Fruit fly (Drosophila melanogaster) whole organism, larva: Measurements from ENCODE around the gene Nin.

Source experiments
- noc ChIP-seq: fragments of 200-800 bp; sonication (Bioruptor generic); optimal IDR thresholded peaks from 3 replicates; lab custom pipeline; 2019; ENCODE audit warnings: missing biosample characterization, mild to moderate bottlenecking, missing genetic modification characterization, moderate library complexity

Nin gene

dm6 chr2L:5239433-5240278, 38.7 kb downstream of the Nin start:
- TF ChIP-seq noc, result no peak

- TF ChIP-seq noc, result no peak
Measured at dm6 chr2L:5238567-5238925, 39.8 kb downstream of the Nin start.

DNA sequence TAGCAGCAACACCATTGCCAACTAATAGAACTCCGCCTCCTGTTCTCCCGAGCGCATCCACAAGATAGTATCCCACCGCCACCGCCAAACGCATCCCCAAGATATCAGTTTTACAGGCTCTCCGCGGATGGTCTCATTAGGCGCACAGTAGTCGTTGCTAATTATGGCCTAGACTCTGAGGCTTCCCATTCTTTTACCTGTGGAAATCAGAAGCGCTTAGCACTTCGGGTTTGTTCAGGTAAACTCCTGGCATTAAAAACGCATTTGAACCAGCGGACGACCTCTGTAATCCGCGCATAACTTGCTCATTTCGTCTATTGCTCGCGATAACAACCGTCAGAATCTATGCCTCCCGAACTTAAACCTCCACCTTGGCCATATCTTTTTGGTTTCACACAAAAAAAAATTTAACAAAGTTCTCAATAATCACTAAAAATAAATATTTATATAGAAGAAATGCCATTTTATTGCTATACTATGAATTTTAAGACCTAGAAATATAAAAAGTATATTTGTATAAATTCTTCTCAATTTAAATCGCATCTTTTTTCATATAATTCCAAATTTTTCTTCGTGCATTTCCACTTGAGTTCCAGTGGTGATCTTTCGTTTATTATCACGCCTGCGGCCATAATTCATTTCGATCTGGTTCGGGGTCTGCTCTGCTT, 40.3 kb downstream of the Nin start:
- peak; percentile 35 for TF ChIP-seq noc

- TF ChIP-seq noc, result peak; percentile 13
Measured at dm6 chr2L:5237175-5237753, 41.1 kb downstream of the Nin start.

DNA sequence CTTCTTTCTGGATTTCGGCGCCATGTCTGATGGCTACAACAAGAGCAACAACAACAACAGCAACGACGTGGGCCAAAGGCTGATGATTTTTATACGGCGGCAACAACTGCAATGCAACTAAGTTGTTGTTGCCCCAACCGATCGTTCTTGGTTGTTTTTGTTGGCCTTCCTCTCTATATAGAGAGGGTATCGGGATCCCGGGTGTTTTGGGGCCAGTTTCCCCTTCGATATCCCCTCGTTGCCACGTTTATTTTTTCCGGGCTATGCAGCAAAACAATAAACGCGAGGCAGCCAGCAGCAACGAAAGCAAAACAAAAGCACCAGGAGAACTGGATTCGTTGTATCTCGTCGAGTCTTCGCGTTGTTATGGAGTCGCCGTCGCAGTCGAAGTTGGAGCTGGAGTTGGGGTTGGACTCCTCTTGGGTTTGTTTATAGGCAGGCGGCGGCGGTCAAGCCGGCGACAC, 42.0 kb downstream of the Nin start:
- TF ChIP-seq noc, result no peak

DNA sequence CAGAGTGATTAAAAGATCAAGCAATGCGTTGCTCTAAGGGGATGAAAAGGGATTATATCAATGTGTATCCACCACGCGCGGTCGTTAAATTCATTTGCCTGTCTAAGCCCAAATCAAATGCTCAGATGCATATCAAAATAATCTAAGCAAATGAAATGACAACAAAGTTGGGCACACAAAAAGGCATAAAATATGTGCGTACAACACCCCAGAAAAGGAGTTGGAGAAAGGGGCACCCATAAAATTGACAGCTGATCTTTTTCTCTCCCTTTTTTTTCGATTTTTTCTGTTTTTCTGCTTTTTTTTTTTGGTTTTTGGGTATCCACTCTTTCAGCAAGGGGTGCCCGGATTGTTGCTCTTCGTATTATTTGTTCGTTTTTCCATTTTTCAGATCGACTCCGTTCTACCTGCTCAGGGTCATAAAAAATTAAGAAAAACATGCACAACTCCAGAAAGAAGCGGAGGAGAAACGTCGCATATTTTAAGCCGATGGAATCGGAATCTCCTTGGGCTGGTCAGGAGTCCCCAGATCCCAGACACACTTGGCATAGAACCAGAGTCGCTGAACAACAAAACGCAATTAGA, 43.5 kb downstream of the Nin start:
- TF ChIP-seq noc, result no peak

dm6 chr2L:5232967-5233909, 45.1 kb downstream of the Nin start:
- peak; percentile 95 for TF ChIP-seq noc

dm6 chr2L:5232175-5232574, 46.2 kb downstream of the Nin start:
- TF ChIP-seq noc, result no peak

DNA sequence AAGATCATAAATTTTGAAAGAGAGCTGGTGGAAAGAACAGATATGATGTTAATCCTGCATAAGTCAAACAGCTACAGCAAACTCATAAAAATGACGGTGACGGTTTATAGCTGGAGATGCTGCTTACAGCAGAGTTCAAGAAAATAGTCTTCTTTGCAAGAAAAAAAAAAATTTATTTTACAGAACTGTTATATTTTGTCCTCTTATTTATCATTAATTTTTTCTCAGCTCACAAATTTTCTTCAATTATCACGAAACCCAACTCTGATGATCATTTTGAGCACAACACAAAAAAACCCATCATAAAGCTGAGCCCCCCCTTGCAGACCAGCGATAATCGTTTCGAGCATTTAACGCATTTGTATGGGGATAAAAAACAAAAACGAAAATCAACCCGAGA, 46.9 kb downstream of the Nin start:
- TF ChIP-seq noc, result no peak

dm6 chr2L:5230772-5231171, 47.6 kb downstream of the Nin start:
- no peak for TF ChIP-seq noc

DNA sequence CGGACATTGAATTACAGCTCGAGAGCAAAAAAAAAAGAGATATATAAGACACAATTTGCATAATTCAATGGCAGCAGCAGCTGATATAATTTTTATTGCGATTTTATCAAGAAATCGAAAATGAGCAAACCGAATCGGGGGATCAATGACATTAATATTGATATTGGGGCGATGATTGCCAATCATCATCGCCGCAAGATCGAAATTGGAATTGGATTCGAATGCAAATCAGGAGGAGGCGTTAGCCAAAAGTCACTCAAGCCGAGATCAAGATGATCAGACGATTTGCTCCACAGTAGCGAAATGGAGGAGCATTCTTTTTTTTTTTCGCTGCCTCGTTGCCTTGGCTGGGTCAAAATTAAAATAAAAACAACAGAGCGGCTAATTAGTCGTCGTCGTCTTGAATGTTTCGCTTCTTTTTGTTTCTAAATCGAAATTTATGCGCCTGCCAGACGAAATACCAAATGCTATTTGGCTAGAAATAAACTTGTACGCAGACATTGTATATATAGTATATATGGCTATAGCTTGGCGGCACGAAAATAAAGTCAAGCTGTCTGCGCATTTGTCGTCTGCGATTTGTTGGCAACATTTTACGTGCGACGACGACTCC, 48.5 kb downstream of the Nin start:
- no peak for TF ChIP-seq noc

- no peak for TF ChIP-seq noc
Measured at dm6 chr2L:5229239-5229638, 49.1 kb downstream of the Nin start.

DNA sequence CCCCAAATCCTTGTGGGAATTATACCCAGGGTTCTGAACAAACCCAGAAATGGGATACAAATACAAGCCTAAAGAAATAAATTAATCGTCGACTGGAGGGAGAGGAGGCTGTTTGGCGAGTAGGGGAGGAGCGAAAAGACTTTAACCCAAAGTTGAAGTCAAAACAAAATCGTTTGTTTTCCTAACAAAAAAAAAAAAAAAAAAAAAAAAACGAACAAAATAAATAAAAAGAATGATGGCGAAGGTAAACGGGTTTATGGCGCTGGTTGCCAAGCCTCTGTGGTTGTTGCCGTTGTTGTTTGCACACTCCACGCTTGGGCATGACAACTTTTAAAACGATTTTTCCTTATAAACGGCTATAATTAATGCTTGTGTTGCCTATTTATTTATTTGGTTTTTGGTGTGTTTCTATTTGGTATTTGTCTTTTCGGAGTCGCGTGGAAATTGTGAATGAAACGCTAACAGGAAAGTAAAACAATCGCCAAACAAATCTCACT, 49.7 kb downstream of the Nin start:
- TF ChIP-seq noc, result no peak

DNA sequence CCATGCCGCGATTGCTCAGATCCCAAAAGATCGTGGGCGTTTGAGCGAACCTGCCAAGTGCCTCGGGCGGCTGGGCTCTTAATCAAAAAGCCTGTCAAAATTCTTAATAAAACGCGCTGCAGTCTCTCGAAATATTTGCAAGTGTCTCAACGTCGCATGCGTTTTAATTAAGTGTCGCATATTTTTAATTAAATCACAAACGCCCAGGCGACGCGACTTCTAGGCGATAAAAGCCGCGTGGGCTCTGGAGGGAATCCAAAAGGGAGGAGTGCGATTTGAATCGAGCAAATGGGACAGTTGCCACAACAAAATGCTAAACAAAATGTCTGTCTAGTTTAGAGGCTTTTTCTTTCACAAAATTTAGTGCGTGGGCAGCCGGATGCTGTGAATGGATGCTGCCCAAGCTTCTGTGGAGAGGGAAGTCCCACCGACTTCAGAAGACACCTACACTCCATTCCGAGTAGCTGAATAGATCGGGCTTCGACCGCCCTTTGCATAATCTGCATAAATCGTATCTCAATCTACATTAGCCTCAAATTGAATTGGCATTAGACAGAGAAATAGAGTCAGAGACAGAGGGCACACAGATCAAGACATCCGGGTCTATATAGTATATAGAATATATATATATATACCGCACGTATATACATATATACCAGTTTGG, 51.3 kb downstream of the Nin start:
- TF ChIP-seq noc, result no peak
